Worm (Caenorhabditis elegans) whole organism, young adult: ENCODE results near the gene C48B4.7.

Experiments used
- F52B5.7 ChIP-seq: sonication (generic microtip); optimal IDR thresholded peaks from 2 replicates; lab custom pipeline; 2016; ENCODE audit warnings: mild to moderate bottlenecking, missing genetic modification characterization, missing compliant biosample characterization
- Y53G8AR.9 ChIP-seq: fragments of 200-800 bp; sonication (Bioruptor generic); conservative IDR thresholded peaks from 2 replicates; pipeline ENCODE4 v1.3.6; 2022; ENCODE audit warnings: missing genetic modification reagents, missing genetic modification characterization, missing compliant biosample characterization
- aptf-3 ChIP-seq: fragments of 200-800 bp; sonication (Bioruptor generic); IDR thresholded peaks from 2 replicates; pipeline ENCODE4 v1.3.6; 2022; ENCODE audit warnings: missing genetic modification characterization, missing compliant biosample characterization
- lin-35 ChIP-seq, 3 experiments: fragments of 150-350 bp in 2 of 3; sonication (generic microtip) in 1 of 3; optimal IDR thresholded peaks; 2 replicates each; lab custom pipeline; 2014 to 2018; ENCODE audit warnings: missing biosample characterization in 3 of 3, missing genetic modification characterization in 3 of 3, missing genetic modification reagents in 3 of 3
- lir-1 ChIP-seq: fragments of 200-800 bp; sonication (Bioruptor generic); conservative IDR thresholded peaks from 2 replicates; pipeline ENCODE4 v1.3.6; 2022; ENCODE audit warnings: missing genetic modification reagents, missing genetic modification characterization, missing compliant biosample characterization
- mel-28 ChIP-seq: sonication (generic microtip); optimal IDR thresholded peaks from 2 replicates; lab custom pipeline; 2016; ENCODE audit warnings: borderline replicate concordance, mild to moderate bottlenecking, missing genetic modification characterization, missing compliant biosample characterization
- nfya-2 ChIP-seq: fragments of 200-800 bp; sonication (Bioruptor generic); IDR thresholded peaks from 2 replicates; pipeline ENCODE4 v1.3.6; 2022; ENCODE audit warnings: missing genetic modification reagents, missing genetic modification characterization, missing compliant biosample characterization
- pbrm-1 ChIP-seq: fragments of 200-800 bp; sonication (Bioruptor generic); IDR thresholded peaks from 2 replicates; pipeline ENCODE4 v1.3.6; 2022; ENCODE audit warnings: missing genetic modification reagents, missing genetic modification characterization, missing compliant biosample characterization
- pha-4 ChIP-seq: fragments of 150-350 bp; sonication (generic microtip); optimal IDR thresholded peaks from 2 replicates; lab custom pipeline; 2014; ENCODE audit warnings: missing biosample characterization, missing genetic modification reagents, missing genetic modification characterization
- rpc-1 ChIP-seq, 2 experiments: fragments of 150-350 bp in 1 of 2; sonication (generic microtip) in 1 of 2; optimal IDR thresholded peaks; 2 replicates each; lab custom pipeline; 2014 to 2018; ENCODE audit warnings: missing biosample characterization in 1 of 2, missing genetic modification characterization in 1 of 2, missing genetic modification reagents in 1 of 2, missing genotype in 1 of 2
- snpc-1.1 ChIP-seq: sonication (generic microtip); optimal IDR thresholded peaks from 2 replicates; lab custom pipeline; 2017; ENCODE audit warnings: missing genetic modification characterization, mild to moderate bottlenecking, missing compliant biosample characterization, antibody characterized with exemption, moderate library complexity, missing genotype, missing genetic modification reagents; ENCODE audit not compliant: insufficient read depth
- snpc-4 ChIP-seq, 5 experiments: fragments of 150-350 bp in 1 of 5; sonication (generic microtip) in 4 of 5; optimal IDR thresholded peaks; 2 replicates each; lab custom pipeline; 2014 to 2018; ENCODE audit warnings: missing genetic modification characterization in 5 of 5, missing biosample characterization in 3 of 5, antibody characterized with exemption in 2 of 5, mild to moderate bottlenecking in 2 of 5, missing compliant biosample characterization in 2 of 5, missing genotype in 2 of 5, moderate library complexity in 2 of 5, missing genetic modification reagents in 1 of 5
- zim-3 ChIP-seq: sonication (generic microtip); optimal IDR thresholded peaks from 2 replicates; lab custom pipeline; 2017; ENCODE audit warnings: mild to moderate bottlenecking, missing genetic modification characterization, moderate library complexity, missing compliant biosample characterization
- ztf-26 ChIP-seq: sonication (generic microtip); optimal IDR thresholded peaks from 2 replicates; lab custom pipeline; 2017; ENCODE audit warnings: missing genetic modification characterization, missing compliant biosample characterization

DNA sequence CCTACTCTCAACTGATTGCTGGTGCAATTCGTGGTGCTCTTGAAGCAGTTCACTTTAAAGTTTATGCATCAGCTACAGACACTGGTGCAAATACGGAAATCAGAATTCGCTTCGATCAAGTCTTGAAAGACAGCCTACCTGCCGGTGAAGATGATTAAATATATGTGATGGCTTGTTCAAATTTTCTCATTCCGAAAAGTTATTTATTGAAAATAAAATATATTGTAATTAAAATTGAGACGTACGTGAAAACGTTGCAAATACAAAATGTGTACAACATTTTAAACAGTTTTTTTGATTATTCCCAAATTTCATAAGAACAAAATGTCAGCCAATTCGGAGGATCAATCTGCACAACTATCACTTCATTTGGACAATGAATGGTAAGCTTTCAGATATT, 32.4 kb downstream of the C48B4.7 start, which contains the start of gene ZK1098.6:
- no peak for TF ChIP-seq mel-28
- TF ChIP-seq zim-3 (tag; lab: Kevin White, UChicago), result no peak
- no peak for TF ChIP-seq snpc-1.1 (tag; lab: Kevin White, UChicago)
- TF ChIP-seq snpc-4 (GFP tag; optimal IDR thresholded peaks at IDR 0.05; lab: Kevin White, UChicago), result no peak
- TF ChIP-seq snpc-4 (tag; optimal IDR thresholded peaks at IDR 0.05; lab: Kevin White, UChicago), result no peak
- no peak for TF ChIP-seq pha-4
- TF ChIP-seq lin-35 (GFP tag; optimal IDR thresholded peaks at IDR 0.05; lab: Kevin White, UChicago), result no peak
- TF ChIP-seq rpc-1 (optimal IDR thresholded peaks at IDR 0.05; lab: Kevin White, UChicago), result no peak
- TF ChIP-seq rpc-1 (tag; optimal IDR thresholded peaks at IDR 0.05; lab: Kevin White, UChicago), result no peak
- TF ChIP-seq pbrm-1 (GFP tag; lab: Robert Waterston, UW), result no peak
- TF ChIP-seq lir-1 (GFP tag; lab: Robert Waterston, UW), result no peak
- TF ChIP-seq F52B5.7 (tag; lab: Kevin White, UChicago), result no peak
- TF ChIP-seq nfya-2, result no peak
- TF ChIP-seq ztf-26 (tag; lab: Kevin White, UChicago), result no peak
- no peak for TF ChIP-seq aptf-3 (GFP tag; lab: Robert Waterston, UW)
- TF ChIP-seq Y53G8AR.9, result no peak
